Worm (Caenorhabditis elegans): Measurements from ENCODE around the gene bris-1.

The bris-1 gene

DNA sequence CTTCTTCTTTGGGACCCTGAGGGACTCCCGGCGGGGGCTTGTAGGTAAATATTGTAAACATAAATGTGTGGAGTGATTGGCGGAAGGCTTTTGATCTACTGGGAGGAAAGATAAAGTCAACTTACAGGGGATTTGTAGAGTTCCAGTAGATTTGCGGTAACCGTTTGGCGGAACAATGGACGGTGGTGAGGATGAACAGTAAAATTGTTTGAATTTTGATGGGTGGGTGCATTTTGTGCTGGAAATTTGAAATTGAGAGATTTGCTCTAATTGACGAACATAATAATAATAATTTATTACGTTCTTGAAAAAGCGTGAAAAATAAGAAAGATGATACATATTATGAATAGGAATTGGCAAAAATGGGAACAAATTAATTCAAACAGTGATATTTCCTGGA, 52.5 kb downstream of the bris-1 start, which contains the start of gene vab-2:
vab-2 (minus strand) TSS at position 238 of the 400 bp plus-strand sequence.
- TF ChIP-seq nhr-237 (tag; optimal IDR thresholded peaks at IDR 0.05) = no peak
- TF ChIP-seq fkh-2 (tag; optimal IDR thresholded peaks at IDR 0.05) = no peak
- no peak for TF ChIP-seq skn-1 (tag; optimal IDR thresholded peaks at IDR 0.05)
- no peak for TF ChIP-seq lsy-12 (tag; optimal IDR thresholded peaks at IDR 0.05)
- TF ChIP-seq fos-1 (tag; optimal IDR thresholded peaks at IDR 0.05) = no peak
- no peak for TF ChIP-seq nhr-12 (tag; optimal IDR thresholded peaks at IDR 0.05)
- TF ChIP-seq hmg-11 (tag; optimal IDR thresholded peaks at IDR 0.05) = no peak
- no peak for TF ChIP-seq nhr-77 (tag; optimal IDR thresholded peaks at IDR 0.05)
- TF ChIP-seq ceh-28 (tag; optimal IDR thresholded peaks at IDR 0.05) = no peak
- TF ChIP-seq unc-62 (GFP tag; optimal IDR thresholded peaks at IDR 0.05) = no peak
- TF ChIP-seq elt-1 (tag; optimal IDR thresholded peaks at IDR 0.05) = no peak

DNA sequence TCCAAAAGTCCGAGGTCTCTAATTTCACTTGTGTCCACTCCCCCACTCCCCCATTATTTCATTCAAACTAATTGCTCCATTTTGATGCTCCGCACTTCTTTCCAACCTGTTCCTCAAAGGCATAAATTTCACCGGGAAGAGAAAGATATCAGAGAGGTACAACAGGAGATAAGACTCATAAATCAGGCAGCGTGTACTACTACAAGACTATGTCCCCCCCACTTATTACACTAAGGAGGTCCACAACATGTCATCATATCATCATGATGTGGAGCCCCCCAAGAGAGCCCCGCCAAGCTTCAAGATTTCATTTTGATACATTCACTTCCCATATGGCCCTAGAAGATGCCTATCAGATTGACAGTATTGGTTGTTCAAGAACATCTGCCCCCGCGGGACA, 53.7 kb downstream of the bris-1 start:
- TF ChIP-seq ztf-11 (tag; optimal IDR thresholded peaks at IDR 0.05) (no peak), ceh-16 (tag; optimal IDR thresholded peaks at IDR 0.05) (no peak), ceh-82 (tag; optimal IDR thresholded peaks at IDR 0.05) (no peak)

DNA sequence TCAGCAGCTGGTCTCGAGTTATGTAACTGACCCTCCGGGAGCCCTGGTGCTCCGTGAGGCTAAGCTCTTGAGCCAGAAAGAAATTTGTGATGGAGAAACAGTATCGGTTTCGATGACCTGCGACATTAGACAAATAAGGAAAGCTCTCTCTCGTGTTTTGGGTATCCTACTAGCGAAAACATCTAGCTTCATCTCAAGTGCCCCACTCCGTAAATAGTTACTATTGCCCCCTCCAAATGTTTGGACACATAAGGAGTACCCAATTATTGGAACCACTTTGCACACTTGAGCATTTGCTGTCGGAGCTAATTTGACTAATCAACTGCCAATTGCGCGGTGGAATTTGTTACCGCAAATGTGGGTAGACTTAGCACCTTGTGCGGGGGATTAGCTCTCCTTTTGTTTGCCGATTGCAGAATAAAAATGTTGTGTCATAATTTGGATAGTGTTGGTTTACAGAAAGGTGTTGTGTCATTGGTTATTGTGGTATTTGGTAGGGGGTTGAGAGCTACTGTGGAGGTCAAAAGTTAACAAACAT, 55.0 kb downstream of the bris-1 start:
- TF ChIP-seq fkh-10 (GFP tag; optimal IDR thresholded peaks at IDR 0.05) = no peak
- TF ChIP-seq skn-1 (tag; optimal IDR thresholded peaks at IDR 0.05) = no peak
- no peak for TF ChIP-seq nhr-43 (tag; optimal IDR thresholded peaks at IDR 0.05; ENCODE audit: poor library complexity, severe bottlenecking)
- no peak for TF ChIP-seq egl-5 (tag; optimal IDR thresholded peaks at IDR 0.05)
- no peak for TF ChIP-seq egl-27 (tag; optimal IDR thresholded peaks at IDR 0.05)
- TF ChIP-seq nhr-237 (tag; optimal IDR thresholded peaks at IDR 0.05) = no peak
- no peak for TF ChIP-seq daf-12 (tag; optimal IDR thresholded peaks at IDR 0.05)
- no peak for TF ChIP-seq nhr-76 (tag; optimal IDR thresholded peaks at IDR 0.05)
- TF ChIP-seq elt-2 (tag; optimal IDR thresholded peaks at IDR 0.05) = no peak
- TF ChIP-seq ztf-4 (tag; optimal IDR thresholded peaks at IDR 0.05) = no peak
- TF ChIP-seq ama-1 (optimal IDR thresholded peaks at IDR 0.05) = no peak
- no peak for TF ChIP-seq snpc-4 (tag; optimal IDR thresholded peaks at IDR 0.05)
- no peak for TF ChIP-seq aly-2 (tag; optimal IDR thresholded peaks at IDR 0.05)
- TF ChIP-seq nhr-12 (tag; optimal IDR thresholded peaks at IDR 0.05) = no peak
- TF ChIP-seq pha-4 (tag; optimal IDR thresholded peaks at IDR 0.05) = no peak
- no peak for TF ChIP-seq zag-1 (tag; optimal IDR thresholded peaks at IDR 0.05)
- no peak for TF ChIP-seq R02D3.7 (tag; optimal IDR thresholded peaks at IDR 0.05)
- TF ChIP-seq nhr-11 (tag; optimal IDR thresholded peaks at IDR 0.05) = no peak

DNA sequence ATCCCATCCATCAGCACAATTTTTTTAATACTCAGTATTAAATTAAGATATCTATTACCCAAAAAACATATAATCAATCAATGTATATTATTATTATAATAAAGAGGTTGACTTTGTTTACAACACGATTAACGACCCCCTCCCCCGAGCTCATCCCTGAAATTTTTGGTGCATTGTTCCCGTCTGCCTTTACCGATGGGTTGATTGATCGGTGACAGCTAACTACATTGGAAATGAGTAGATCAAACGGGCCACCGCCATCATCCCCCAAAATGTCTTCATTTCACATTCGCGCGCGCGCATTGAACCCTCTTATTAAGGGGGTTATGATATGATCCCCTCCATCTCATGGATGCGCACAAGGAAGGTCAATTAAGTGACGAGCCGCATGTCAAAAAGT, 59.3 kb downstream of the bris-1 start:
- TF ChIP-seq nhr-25 (tag; optimal IDR thresholded peaks at IDR 0.05) = no peak
